Worm (Caenorhabditis elegans): ENCODE measurements around the gene srbc-32.

DNA sequence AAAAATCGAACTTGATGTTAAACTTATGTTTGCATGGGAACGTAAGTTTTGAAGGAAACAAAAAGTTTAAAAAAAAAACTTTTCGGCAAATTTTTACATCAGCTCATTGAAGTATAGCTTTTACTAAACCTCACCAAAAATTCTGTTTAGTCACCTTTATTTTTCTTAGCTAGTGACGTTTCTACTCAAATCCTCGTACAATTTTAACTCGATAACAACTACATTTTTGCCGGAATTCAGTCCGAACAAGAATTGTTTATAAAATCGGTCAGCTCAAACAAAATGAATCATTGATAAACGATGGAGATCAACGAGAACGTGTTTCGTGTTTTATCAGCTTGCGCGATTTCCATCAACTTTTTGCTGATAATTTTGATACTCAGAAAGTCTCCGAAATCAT is 40.1 kb upstream of the srbc-32 start, which contains the start of gene str-260:
- TF ChIP-seq him-1 (tag; optimal IDR thresholded peaks at IDR 0.05): no peak
- TF ChIP-seq dao-5 (tag; optimal IDR thresholded peaks at IDR 0.05): no peak
- no peak for TF ChIP-seq W03F9.2 (tag; optimal IDR thresholded peaks at IDR 0.05)

Measured in whole organism, L4/young adult.